Worm (Caenorhabditis elegans): Measurements from ENCODE around the gene Y17G9B.2.

Gene Y17G9B.2

ce11 chrIV:4720522-4720921, 43.4 kb upstream of the Y17G9B.2 start (continued):
- TF ChIP-seq Y56A3A.18 (GFP tag; IDR thresholded peaks at IDR 0.05) (peak; percentile 81; the same call in 1 of the 2 replicates), bed-1 (GFP tag; IDR thresholded peaks at IDR 0.05) (peak; percentile 95), egl-44 (GFP tag; IDR thresholded peaks at IDR 0.05) (peak; percentile 88), ztf-28 (GFP tag; IDR thresholded peaks at IDR 0.05) (peak; percentile 86), lin-26 (GFP tag; IDR thresholded peaks at IDR 0.05) (peak; percentile 70; the same call in 1 of the 2 replicates), F37B4.10 (GFP tag; IDR thresholded peaks at IDR 0.05) (peak; percentile 93; the same call in 1 of the 2 replicates)

ce11 chrIV:4721247-4721646, 42.7 kb upstream of the Y17G9B.2 start:
- TF ChIP-seq mcd-1 (GFP tag; IDR thresholded peaks at IDR 0.05) = peak; percentile 52
- TF ChIP-seq hmg-1.2 (GFP tag; IDR thresholded peaks at IDR 0.05) = peak; percentile 33; the same call in 1 of the 2 replicates

- TF ChIP-seq ekl-4 (GFP tag; IDR thresholded peaks at IDR 0.05) = no peak
- no peak for TF ChIP-seq lin-54 (GFP tag; optimal IDR thresholded peaks at IDR 0.05)
- no peak for TF ChIP-seq F57A8.1 (GFP tag; optimal IDR thresholded peaks at IDR 0.05)
- TF ChIP-seq cebp-2 (GFP tag; IDR thresholded peaks at IDR 0.05) = no peak
- no peak for TF ChIP-seq nhr-27 (tag; optimal IDR thresholded peaks at IDR 0.05)
- no peak for TF ChIP-seq F22D6.2 (tag; optimal IDR thresholded peaks at IDR 0.05)
- TF ChIP-seq Y53G8AR.9 (GFP tag; conservative IDR thresholded peaks at IDR 0.05) = no peak
- TF ChIP-seq madf-3 (GFP tag; IDR thresholded peaks at IDR 0.05) = no peak
- no peak for TF ChIP-seq sptf-2 (GFP tag; optimal IDR thresholded peaks at IDR 0.05)
- TF ChIP-seq ztf-26 (tag; optimal IDR thresholded peaks at IDR 0.05) = no peak
- no peak for TF ChIP-seq efl-1 (GFP tag; optimal IDR thresholded peaks at IDR 0.05)
- no peak for TF ChIP-seq mcd-1 (GFP tag; IDR thresholded peaks at IDR 0.05)
- TF ChIP-seq akir-1 (GFP tag; optimal IDR thresholded peaks at IDR 0.05) = no peak
- TF ChIP-seq madf-8 (GFP tag; conservative IDR thresholded peaks at IDR 0.05) = no peak
- TF ChIP-seq Y56A3A.18 (GFP tag; IDR thresholded peaks at IDR 0.05) = no peak
- no peak for TF ChIP-seq nfya-2 (GFP tag; IDR thresholded peaks at IDR 0.05)
- no peak for TF ChIP-seq pbrm-1 (GFP tag; IDR thresholded peaks at IDR 0.05)
- TF ChIP-seq ztf-3 (GFP tag; optimal IDR thresholded peaks at IDR 0.05) = no peak
- TF ChIP-seq Y67H2A.10 (GFP tag; conservative IDR thresholded peaks at IDR 0.05) = no peak
- TF ChIP-seq ceh-100 (GFP tag; IDR thresholded peaks at IDR 0.05) = no peak
These were observed 40.3 kb upstream of the Y17G9B.2 start for ce11 chrIV:4723687-4724086.

- TF ChIP-seq Y56A3A.18 (GFP tag; IDR thresholded peaks at IDR 0.05) (no peak), dox-1 (GFP tag; IDR thresholded peaks at IDR 0.05) (no peak)
These were observed 39.4 kb upstream of the Y17G9B.2 start, which contains the start of gene K08F11.1 for ce11 chrIV:4724562-4724961. Gene K08F11.1, plus strand, starts transcription at chrIV:4724862.

ce11 chrIV:4725478-4725920, 38.4 kb upstream of the Y17G9B.2 start:
- TF ChIP-seq ztf-22 (GFP tag; optimal IDR thresholded peaks at IDR 0.05) (peak; percentile 33), lin-40 (tag; optimal IDR thresholded peaks at IDR 0.05) (peak; percentile 95), madf-10 (tag; optimal IDR thresholded peaks at IDR 0.05) (peak; percentile 80), B0035.1 (tag; optimal IDR thresholded peaks at IDR 0.05) (peak; percentile 76), athp-1 (tag; optimal IDR thresholded peaks at IDR 0.05) (peak; percentile 52), nfya-2 (GFP tag; IDR thresholded peaks at IDR 0.05) (peak; percentile 98), Y79H2A.3 (GFP tag; conservative IDR thresholded peaks at IDR 0.05) (peak; percentile 95), egl-44 (GFP tag; IDR thresholded peaks at IDR 0.05) (peak; percentile 98), tlf-1 (GFP tag; optimal IDR thresholded peaks at IDR 0.05) (peak; percentile 95), lag-1 (GFP tag; IDR thresholded peaks at IDR 0.05) (peak; percentile 100), ztf-28 (GFP tag; IDR thresholded peaks at IDR 0.05) (peak; percentile 99), ceh-40 (GFP tag; IDR thresholded peaks at IDR 0.05) (peak; percentile 93), lsl-1 (GFP tag; optimal IDR thresholded peaks at IDR 0.05) (peak; percentile 70), ZK185.1 (tag; optimal IDR thresholded peaks at IDR 0.05; ENCODE audit: poor library complexity, severe bottlenecking) (peak; percentile 49), B0336.3 (GFP tag; IDR thresholded peaks at IDR 0.05) (peak; percentile 92), F39B2.1 (GFP tag; IDR thresholded peaks at IDR 0.05) (peak; percentile 96), cebp-2 (GFP tag; IDR thresholded peaks at IDR 0.05) (peak; percentile 99), ztf-6 (GFP tag; IDR thresholded peaks at IDR 0.05) (peak; percentile 99), Y53G8AR.9 (GFP tag; conservative IDR thresholded peaks at IDR 0.05) (peak; percentile 100), ztf-26 (tag; optimal IDR thresholded peaks at IDR 0.05) (peak; percentile 94), repo-1 (tag; optimal IDR thresholded peaks at IDR 0.05) (peak; percentile 72)

Measured in whole organism, young adult.